Worm (Caenorhabditis elegans): ENCODE data around the gene K02E10.4.

DNA sequence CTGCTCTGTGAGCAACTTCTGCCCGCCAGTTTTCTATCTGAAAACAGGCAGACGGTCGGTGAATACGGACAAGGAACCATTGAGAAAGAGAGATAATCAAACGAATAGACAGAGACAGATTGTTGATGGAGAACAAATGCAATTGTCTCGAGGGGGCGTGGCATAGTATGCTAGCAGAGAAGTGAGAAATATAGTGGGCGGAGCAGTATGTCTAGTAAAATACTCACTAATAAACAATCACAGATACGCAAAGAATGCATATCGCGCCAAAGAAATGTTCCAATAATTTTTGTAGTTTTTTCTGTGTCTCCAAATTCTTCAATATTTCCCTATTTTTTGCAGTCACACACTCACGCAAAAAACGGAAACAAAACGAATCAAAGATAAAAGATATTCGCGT lies 49.3 kb downstream of the K02E10.4 start, which contains the start of gene tbc-12:
- TF ChIP-seq B0019.2 (GFP tag; conservative IDR thresholded peaks at IDR 0.05) (no peak), ceh-100 (GFP tag; IDR thresholded peaks at IDR 0.05) (no peak), mel-28 (tag; optimal IDR thresholded peaks at IDR 0.05; ENCODE audit: borderline replicate concordance) (no peak)

Data from whole organism, young adult.